Worm (Caenorhabditis elegans) whole organism, L3 larva: ENCODE data around the gene ceph-41.

Experiments
- R02D3.7 ChIP-seq: fragments of 150-350 bp; optimal IDR thresholded peaks from 2 replicates; lab custom pipeline; 2014; ENCODE audit warnings: missing biosample characterization, missing genetic modification characterization
- aly-2 ChIP-seq: fragments of 150-350 bp; optimal IDR thresholded peaks from 2 replicates; lab custom pipeline; 2014; ENCODE audit warnings: missing biosample characterization, missing genetic modification characterization
- ceh-16 ChIP-seq: sonication (generic microtip); optimal IDR thresholded peaks from 2 replicates; lab custom pipeline; 2017; ENCODE audit warnings: missing biosample characterization, missing genetic modification characterization
- ceh-82 ChIP-seq: fragments of 150-350 bp; optimal IDR thresholded peaks from 2 replicates; lab custom pipeline; 2014; ENCODE audit warnings: missing biosample characterization, missing genetic modification characterization
- ceh-9 ChIP-seq: sonication (generic microtip); optimal IDR thresholded peaks from 2 replicates; lab custom pipeline; 2018; ENCODE audit warnings: missing biosample characterization, missing genetic modification characterization
- egl-5 ChIP-seq: fragments of 150-350 bp; optimal IDR thresholded peaks from 2 replicates; lab custom pipeline; 2017; ENCODE audit warnings: missing biosample characterization, missing genetic modification reagents, missing genetic modification characterization, inconsistent platforms
- elt-1 ChIP-seq: fragments of 150-350 bp; optimal IDR thresholded peaks from 2 replicates; lab custom pipeline; 2014; ENCODE audit warnings: missing biosample characterization, missing genetic modification characterization
- elt-2 ChIP-seq: sonication (generic microtip); optimal IDR thresholded peaks from 2 replicates; lab custom pipeline; 2016; ENCODE audit warnings: missing genetic modification reagents, mild to moderate bottlenecking, missing genetic modification characterization, missing compliant biosample characterization
- elt-3 ChIP-seq, 3 experiments: fragments of 150-350 bp in 1 of 3; sonication (generic microtip) in 2 of 3; optimal IDR thresholded peaks; 2 replicates in 2 of 3; 4 replicates in 1 of 3; lab custom pipeline; 2014 to 2017; ENCODE audit warnings: missing biosample characterization in 3 of 3, missing genetic modification characterization in 3 of 3
- eor-1 ChIP-seq, 2 experiments: fragments of 150-350 bp; optimal IDR thresholded peaks; 2 replicates each; lab custom pipeline; 2014 to 2018; ENCODE audit warnings: missing biosample characterization in 2 of 2, missing genetic modification characterization in 2 of 2
- fkh-10 ChIP-seq: sonication (generic microtip); optimal IDR thresholded peaks from 2 replicates; lab custom pipeline; 2017; ENCODE audit warnings: missing biosample characterization, missing genetic modification reagents, missing genetic modification characterization
- fkh-2 ChIP-seq: fragments of 150-350 bp; optimal IDR thresholded peaks from 2 replicates; lab custom pipeline; 2014; ENCODE audit warnings: missing biosample characterization, missing genetic modification reagents, missing genetic modification characterization
- hmg-11 ChIP-seq: sonication (generic microtip); optimal IDR thresholded peaks from 2 replicates; lab custom pipeline; 2016; ENCODE audit warnings: missing genetic modification characterization, missing compliant biosample characterization
- jun-1 ChIP-seq: fragments of 150-350 bp; optimal IDR thresholded peaks from 2 replicates; lab custom pipeline; 2014; ENCODE audit warnings: missing biosample characterization, missing genetic modification reagents, missing genetic modification characterization
- lin-15B ChIP-seq: fragments of 150-350 bp; optimal IDR thresholded peaks from 2 replicates; lab custom pipeline; 2014; ENCODE audit warnings: missing biosample characterization, missing genetic modification characterization
- lin-39 ChIP-seq: fragments of 150-350 bp; optimal IDR thresholded peaks from 2 replicates; lab custom pipeline; 2018; ENCODE audit warnings: missing biosample characterization, missing genetic modification reagents, missing genetic modification characterization
- lsy-12 ChIP-seq: sonication (generic microtip); optimal IDR thresholded peaks from 2 replicates; lab custom pipeline; 2016; ENCODE audit warnings: mild to moderate bottlenecking, missing genetic modification characterization, missing compliant biosample characterization
- mdl-1 ChIP-seq: fragments of 150-350 bp; optimal IDR thresholded peaks from 2 replicates; lab custom pipeline; 2014; ENCODE audit warnings: missing biosample characterization, missing genetic modification characterization
- mml-1 ChIP-seq: fragments of 150-350 bp; sonication (generic microtip); optimal IDR thresholded peaks from 3 replicates; lab custom pipeline; 2014; ENCODE audit warnings: missing biosample characterization, missing genetic modification characterization
- nhr-11 ChIP-seq: fragments of 150-350 bp; optimal IDR thresholded peaks from 2 replicates; lab custom pipeline; 2014; ENCODE audit warnings: missing biosample characterization, missing genetic modification characterization
- nhr-28 ChIP-seq: fragments of 150-350 bp; optimal IDR thresholded peaks from 2 replicates; lab custom pipeline; 2014; ENCODE audit warnings: missing biosample characterization, missing genetic modification characterization
- nhr-43 ChIP-seq: sonication (generic microtip); optimal IDR thresholded peaks from 2 replicates; lab custom pipeline; 2016; ENCODE audit warnings: mild to moderate bottlenecking, missing genetic modification characterization, missing compliant biosample characterization; ENCODE audit not compliant: poor library complexity, severe bottlenecking
- nhr-67 ChIP-seq: fragments of 150-350 bp; optimal IDR thresholded peaks from 2 replicates; lab custom pipeline; 2014; ENCODE audit warnings: missing biosample characterization, missing genetic modification characterization
- nhr-77 ChIP-seq: fragments of 150-350 bp; optimal IDR thresholded peaks from 2 replicates; lab custom pipeline; 2014; ENCODE audit warnings: missing biosample characterization, missing genetic modification characterization
- pha-4 ChIP-seq: fragments of 150-350 bp; optimal IDR thresholded peaks from 2 replicates; lab custom pipeline; 2014; ENCODE audit warnings: missing biosample characterization, missing genetic modification reagents, missing genetic modification characterization
- pqm-1 ChIP-seq: fragments of 150-350 bp; optimal IDR thresholded peaks from 2 replicates; lab custom pipeline; 2017; ENCODE audit warnings: missing biosample characterization, missing genetic modification characterization, inconsistent platforms
- sea-2 ChIP-seq: fragments of 150-350 bp; sonication (generic microtip); optimal IDR thresholded peaks from 4 replicates; lab custom pipeline; 2014; ENCODE audit warnings: missing biosample characterization, missing genetic modification reagents, missing genetic modification characterization
- skn-1 ChIP-seq: fragments of 150-350 bp; optimal IDR thresholded peaks from 2 replicates; lab custom pipeline; 2014; ENCODE audit warnings: missing biosample characterization, missing genetic modification characterization
- tbx-2 ChIP-seq: sonication (generic microtip); optimal IDR thresholded peaks from 2 replicates; lab custom pipeline; 2016; ENCODE audit warnings: mild to moderate bottlenecking, missing genetic modification characterization, missing compliant biosample characterization
- unc-62 ChIP-seq: fragments of 150-350 bp; sonication (generic microtip); optimal IDR thresholded peaks from 4 replicates; lab custom pipeline; 2014; ENCODE audit warnings: missing biosample characterization, missing genetic modification reagents, missing genetic modification characterization
- zag-1 ChIP-seq: fragments of 150-350 bp; optimal IDR thresholded peaks from 2 replicates; lab custom pipeline; 2014; ENCODE audit warnings: missing biosample characterization, missing genetic modification characterization
- ztf-11 ChIP-seq: fragments of 150-350 bp; optimal IDR thresholded peaks from 2 replicates; lab custom pipeline; 2014; ENCODE audit warnings: missing biosample characterization, missing genetic modification characterization
- ztf-4 ChIP-seq: fragments of 150-350 bp; optimal IDR thresholded peaks from 2 replicates; lab custom pipeline; 2014; ENCODE audit warnings: missing biosample characterization, missing genetic modification characterization

Gene ceph-41

DNA sequence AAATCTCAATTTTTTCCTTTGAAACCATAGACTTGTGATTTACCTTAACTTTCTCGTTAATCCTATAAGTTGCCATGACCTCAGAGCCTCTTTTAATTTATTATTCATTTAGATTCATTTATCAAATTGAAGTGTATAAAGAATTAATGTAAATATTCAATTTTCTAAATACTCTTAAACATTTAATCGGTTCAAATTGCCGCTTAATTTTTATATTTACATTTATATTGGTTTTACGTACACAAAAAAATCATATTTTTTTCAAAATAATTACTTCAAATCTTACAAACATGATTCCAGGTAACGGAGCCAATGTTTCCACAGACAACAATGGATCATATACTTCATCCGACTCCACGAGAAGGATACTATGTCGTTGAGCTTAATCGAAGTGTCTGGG, 21.5 kb downstream of the ceph-41 start, which contains the start of gene pmk-1:
Gene pmk-1 (plus strand): TSS at position 301 of the 400 bp plus-strand sequence.
- TF ChIP-seq skn-1 (no peak), unc-62 (no peak), lsy-12 (tag; lab: Kevin White, UChicago) (no peak), egl-5 (tag; lab: Kevin White, UChicago) (no peak), ztf-4 (tag; lab: Kevin White, UChicago) (no peak), fkh-10 (GFP tag; lab: Kevin White, UChicago) (no peak), ceh-16 (tag; lab: Kevin White, UChicago) (no peak), elt-3 (tag; optimal IDR thresholded peaks at IDR 0.05; lab: Kevin White, UChicago) (no peak), mdl-1 (tag; lab: Kevin White, UChicago) (no peak), eor-1 (tag; optimal IDR thresholded peaks at IDR 0.05; lab: Kevin White, UChicago) (no peak), nhr-67 (tag; lab: Kevin White, UChicago) (no peak), aly-2 (tag; lab: Kevin White, UChicago) (no peak), R02D3.7 (tag; lab: Kevin White, UChicago) (no peak), zag-1 (tag; lab: Kevin White, UChicago) (no peak), nhr-11 (no peak), hmg-11 (tag; lab: Kevin White, UChicago) (no peak), lin-39 (tag; lab: Kevin White, UChicago) (no peak), nhr-43 (tag; lab: Kevin White, UChicago) (no peak), sea-2 (no peak)

DNA sequence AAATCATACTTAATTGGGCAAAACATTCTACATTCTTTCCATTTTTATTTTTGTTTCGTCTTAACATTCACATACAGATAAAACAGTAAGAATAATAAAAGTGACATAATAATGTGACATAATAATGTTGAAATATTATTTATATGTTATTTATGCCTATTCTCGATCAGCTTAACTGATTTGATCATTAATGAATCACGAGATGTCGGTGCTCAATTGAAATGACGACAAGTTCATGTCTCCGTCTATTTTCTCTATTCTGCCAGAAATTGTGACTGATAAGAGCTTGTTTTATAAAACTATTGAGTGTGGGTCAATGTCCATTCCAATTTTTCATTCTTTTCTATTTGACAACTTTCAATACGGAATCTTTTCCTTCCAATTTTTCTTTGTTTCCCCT, 24.7 kb downstream of the ceph-41 start:
- TF ChIP-seq pqm-1 (tag; lab: Kevin White, UChicago) (peak; percentile 95), jun-1 (tag; lab: Kevin White, UChicago) (peak; percentile 20), nhr-28 (tag; lab: Kevin White, UChicago) (no peak), fkh-10 (GFP tag; lab: Kevin White, UChicago) (no peak), fkh-2 (tag; lab: Kevin White, UChicago) (no peak), elt-2 (peak; percentile 92), nhr-67 (tag; lab: Kevin White, UChicago) (no peak), zag-1 (tag; lab: Kevin White, UChicago) (no peak), pha-4 (tag; lab: Kevin White, UChicago) (peak; percentile 46)

DNA sequence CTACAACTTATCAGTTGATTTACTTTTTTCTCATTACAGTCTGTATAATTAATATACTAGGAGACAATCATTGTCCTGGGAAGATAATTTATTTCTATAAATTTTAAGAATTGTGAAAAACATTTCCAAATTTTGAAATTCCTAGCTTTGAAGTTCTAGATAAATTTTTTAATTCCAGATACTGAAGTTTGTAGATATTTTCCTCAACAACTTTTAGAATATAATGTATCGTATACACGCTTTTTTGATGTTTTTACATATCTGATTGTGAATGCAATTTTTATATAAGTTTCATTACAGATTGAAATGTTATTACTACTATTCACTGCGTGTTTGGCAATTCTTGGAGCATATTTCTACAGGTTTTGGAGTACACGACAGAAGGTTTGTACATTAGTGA, 25.1 kb downstream of the ceph-41 start, which contains the start of gene faah-2:
Gene faah-2 (plus strand): TSS at position 301 of the 400 bp plus-strand sequence.
- no peak for TF ChIP-seq ceh-16 (tag; lab: Kevin White, UChicago)

DNA sequence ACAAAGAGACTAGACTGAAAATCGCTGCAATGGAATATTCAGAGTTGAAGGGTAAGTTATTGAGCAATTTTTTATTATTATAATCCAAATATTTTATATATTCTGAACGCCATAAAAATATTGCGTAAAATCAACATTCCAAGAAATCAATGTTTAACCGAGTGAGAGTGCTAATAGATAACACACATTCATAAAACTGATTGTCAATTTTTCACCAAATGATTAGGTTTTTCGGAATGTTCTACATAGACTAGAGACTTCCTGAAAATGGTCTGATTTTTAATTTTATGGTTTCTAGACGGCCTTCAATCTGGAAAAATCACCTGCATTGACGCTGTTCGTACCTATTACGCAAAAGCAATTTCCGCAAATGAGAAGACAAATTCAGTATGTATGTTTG, 25.7 kb downstream of the ceph-41 start:
- no peak for TF ChIP-seq lin-15B
- TF ChIP-seq pqm-1 (tag; lab: Kevin White, UChicago), result peak; percentile 57
- peak; percentile 54 for TF ChIP-seq elt-2

DNA sequence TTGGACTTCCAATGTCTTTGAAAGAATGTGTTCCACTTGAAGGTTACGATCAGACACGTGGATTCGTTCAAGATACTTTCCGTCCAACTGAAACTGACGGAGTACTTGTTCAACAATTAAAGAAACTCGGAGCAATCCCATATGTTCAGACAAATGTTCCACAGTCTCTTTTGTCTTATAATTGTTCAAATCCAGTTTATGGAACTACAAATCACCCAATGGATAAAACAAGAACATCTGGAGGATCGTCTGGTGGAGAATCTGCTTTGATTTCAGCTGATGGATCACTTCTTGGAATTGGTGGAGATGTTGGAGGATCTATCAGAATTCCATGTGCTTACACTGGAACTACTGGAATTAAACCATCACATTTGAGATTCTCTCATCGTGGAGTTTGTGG, 26.2 kb downstream of the ceph-41 start:
- TF ChIP-seq nhr-11 (no peak), nhr-28 (tag; lab: Kevin White, UChicago) (no peak), tbx-2 (tag; lab: Kevin White, UChicago) (no peak), mml-1 (tag; lab: Kevin White, UChicago) (no peak), ztf-11 (tag; lab: Kevin White, UChicago) (no peak), fkh-10 (GFP tag; lab: Kevin White, UChicago) (no peak), R02D3.7 (tag; lab: Kevin White, UChicago) (no peak), elt-1 (tag; lab: Kevin White, UChicago) (no peak), aly-2 (tag; lab: Kevin White, UChicago) (no peak), ztf-4 (tag; lab: Kevin White, UChicago) (no peak), ceh-82 (tag; lab: Kevin White, UChicago) (no peak), skn-1 (no peak), mdl-1 (tag; lab: Kevin White, UChicago) (no peak), nhr-77 (no peak), ceh-9 (tag; lab: Kevin White, UChicago) (no peak), sea-2 (no peak), lsy-12 (tag; lab: Kevin White, UChicago) (no peak), eor-1 (tag; optimal IDR thresholded peaks at IDR 0.05; lab: Kevin White, UChicago) (no peak)
